Fruit fly (Drosophila melanogaster) whole organism, embryonic: ENCODE measurements around the gene Trhn.

Experiments
- Abd-B ChIP-seq: fragments of 200-800 bp; sonication (Bioruptor generic); optimal IDR thresholded peaks from 2 replicates; lab custom pipeline; 2018; ENCODE audit warnings: missing biosample characterization, mild to moderate bottlenecking, missing genetic modification characterization, moderate library complexity
- Ada2b ChIP-seq: fragments of 200-800 bp; sonication (Bioruptor generic); IDR thresholded peaks from 2 replicates; pipeline ENCODE4 v1.3.6; 2022; ENCODE audit warnings: missing biosample characterization, missing genetic modification characterization
- Atf6 ChIP-seq: fragments of 200-800 bp; sonication (Bioruptor generic); IDR thresholded peaks from 2 replicates; pipeline ENCODE4 v1.3.6; 2022; ENCODE audit warnings: missing biosample characterization, missing genetic modification characterization
- Bteb2 ChIP-seq: fragments of 200-800 bp; sonication (Bioruptor generic); optimal IDR thresholded peaks from 2 replicates; lab custom pipeline; 2016; ENCODE audit warnings: missing biosample characterization, missing genetic modification characterization
- CG10209 ChIP-seq: fragments of 200-800 bp; sonication (Bioruptor generic); optimal IDR thresholded peaks from 3 replicates; lab custom pipeline; 2017; ENCODE audit warnings: missing biosample characterization, mild to moderate bottlenecking, missing genetic modification characterization, missing genetic modification reagents
- CG11504 ChIP-seq: fragments of 200-800 bp; sonication (Bioruptor generic); optimal IDR thresholded peaks from 3 replicates; lab custom pipeline; 2019; ENCODE audit warnings: missing biosample characterization, mild to moderate bottlenecking, missing genetic modification characterization, moderate library complexity
- CG12769 ChIP-seq: fragments of 200-800 bp; sonication (Bioruptor generic); optimal IDR thresholded peaks from 2 replicates; lab custom pipeline; 2019; ENCODE audit warnings: missing biosample characterization, mild to moderate bottlenecking, missing genetic modification characterization, moderate library complexity
- CG13287 ChIP-seq: fragments of 200-800 bp; sonication (Bioruptor generic); IDR thresholded peaks from 2 replicates; pipeline ENCODE4 v1.3.6; 2022; ENCODE audit warnings: missing biosample characterization, missing genetic modification characterization; ENCODE audit not compliant: partially characterized antibody
- CG13296 ChIP-seq: fragments of 200-800 bp; sonication (Bioruptor generic); optimal IDR thresholded peaks from 3 replicates; lab custom pipeline; 2018; ENCODE audit warnings: missing biosample characterization, mild to moderate bottlenecking, missing genetic modification characterization
- CG15011 ChIP-seq: fragments of 200-800 bp; sonication (Bioruptor generic); optimal IDR thresholded peaks from 3 replicates; lab custom pipeline; 2018; ENCODE audit warnings: missing biosample characterization, mild to moderate bottlenecking, missing genetic modification characterization
- CG15269 ChIP-seq: fragments of 200-800 bp; sonication (Bioruptor generic); optimal IDR thresholded peaks from 2 replicates; lab custom pipeline; 2018; ENCODE audit warnings: missing biosample characterization, mild to moderate bottlenecking, missing genetic modification characterization, moderate library complexity
- CG15479 ChIP-seq: fragments of 200-800 bp; sonication (Bioruptor generic); optimal IDR thresholded peaks from 3 replicates; lab custom pipeline; 2019; ENCODE audit warnings: missing biosample characterization, mild to moderate bottlenecking, missing genetic modification characterization, moderate library complexity
- CG17361 ChIP-seq: fragments of 200-800 bp; sonication (Bioruptor generic); IDR thresholded peaks from 3 replicates; pipeline ENCODE4 v1.3.6; 2022; ENCODE audit warnings: missing biosample characterization, missing genetic modification characterization
- CG18262 ChIP-seq: fragments of 200-800 bp; optimal IDR thresholded peaks from 3 replicates; lab custom pipeline; 2019; ENCODE audit warnings: missing biosample characterization, mild to moderate bottlenecking, missing genetic modification characterization, moderate library complexity
- CG2120 ChIP-seq: fragments of 200-800 bp; sonication (Bioruptor generic); optimal IDR thresholded peaks from 3 replicates; lab custom pipeline; 2016; ENCODE audit warnings: missing biosample characterization, missing genetic modification characterization
- CG3065 ChIP-seq: fragments of 200-800 bp; sonication (Bioruptor generic); optimal IDR thresholded peaks from 2 replicates; lab custom pipeline; 2016; ENCODE audit warnings: missing biosample characterization, missing genetic modification characterization
- CG34376 ChIP-seq: fragments of 200-800 bp; sonication (Bioruptor generic); optimal IDR thresholded peaks from 2 replicates; lab custom pipeline; 2018; ENCODE audit warnings: missing biosample characterization, mild to moderate bottlenecking, missing genetic modification characterization
- CG34422 ChIP-seq: fragments of 200-800 bp; sonication (Bioruptor generic); IDR thresholded peaks from 3 replicates; pipeline ENCODE4 v1.3.6; 2022; ENCODE audit warnings: missing biosample characterization, missing genetic modification characterization
- CG4360 ChIP-seq: fragments of 200-800 bp; sonication (Bioruptor generic); IDR thresholded peaks from 2 replicates; pipeline ENCODE4 v1.3.6; 2022; ENCODE audit warnings: missing biosample characterization, missing genetic modification characterization
- CG5953 ChIP-seq: fragments of 200-800 bp; sonication (Bioruptor generic); IDR thresholded peaks from 2 replicates; pipeline ENCODE4 v1.3.6; 2022; ENCODE audit warnings: missing biosample characterization, missing genetic modification characterization
- CG7357 ChIP-seq: fragments of 200-800 bp; sonication (Bioruptor generic); IDR thresholded peaks from 3 replicates; pipeline ENCODE4 v1.3.6; 2022; ENCODE audit warnings: missing biosample characterization, missing genetic modification characterization
- CG9437 ChIP-seq: fragments of 200-800 bp; sonication (Bioruptor generic); optimal IDR thresholded peaks from 2 replicates; lab custom pipeline; 2018; ENCODE audit warnings: missing biosample characterization, mild to moderate bottlenecking, missing genetic modification characterization
- CG9817 ChIP-seq: fragments of 200-800 bp; sonication (Bioruptor generic); optimal IDR thresholded peaks from 2 replicates; lab custom pipeline; 2018; ENCODE audit warnings: missing biosample characterization, mild to moderate bottlenecking, missing genetic modification characterization, moderate library complexity
- CHES-1-like ChIP-seq: fragments of 200-800 bp; sonication (Bioruptor generic); optimal IDR thresholded peaks from 2 replicates; lab custom pipeline; 2016; ENCODE audit warnings: missing biosample characterization, missing genetic modification characterization
- Dbx ChIP-seq: fragments of 200-800 bp; sonication (Bioruptor generic); IDR thresholded peaks from 3 replicates; pipeline ENCODE4 v1.3.6; 2022; ENCODE audit warnings: missing biosample characterization, missing genetic modification characterization
- Dip3 ChIP-seq: fragments of 200-800 bp; sonication (Bioruptor generic); optimal IDR thresholded peaks from 3 replicates; lab custom pipeline; 2016; ENCODE audit warnings: missing biosample characterization, missing genetic modification characterization
- Doc3 ChIP-seq: fragments of 200-800 bp; sonication (Bioruptor generic); IDR thresholded peaks from 3 replicates; pipeline ENCODE4 v1.3.6; 2022; ENCODE audit warnings: missing biosample characterization, missing genetic modification characterization; ENCODE audit not compliant: partially characterized antibody
- Fer2 ChIP-seq: fragments of 200-800 bp; sonication (Bioruptor generic); optimal IDR thresholded peaks from 2 replicates; lab custom pipeline; 2018; ENCODE audit warnings: missing biosample characterization, mild to moderate bottlenecking, missing genetic modification characterization, moderate library complexity
- Hand ChIP-seq: fragments of 200-800 bp; sonication (Bioruptor generic); optimal IDR thresholded peaks from 2 replicates; lab custom pipeline; 2017; ENCODE audit warnings: mild to moderate bottlenecking, missing biosample characterization, missing genetic modification reagents, missing genetic modification characterization
- Hr3 ChIP-seq: fragments of 200-800 bp; sonication (Bioruptor generic); optimal IDR thresholded peaks from 3 replicates; lab custom pipeline; 2016; ENCODE audit warnings: missing biosample characterization, missing genetic modification characterization
- MTF-1 ChIP-seq: fragments of 200-800 bp; sonication (Bioruptor generic); optimal IDR thresholded peaks from 2 replicates; lab custom pipeline; 2018; ENCODE audit warnings: missing biosample characterization, mild to moderate bottlenecking, missing genetic modification characterization, borderline replicate concordance
- Meics ChIP-seq: fragments of 200-800 bp; sonication (Bioruptor generic); optimal IDR thresholded peaks from 2 replicates; lab custom pipeline; 2017; ENCODE audit warnings: missing biosample characterization, mild to moderate bottlenecking, missing genetic modification characterization
- Mes4 ChIP-seq: fragments of 200-800 bp; sonication (Bioruptor generic); optimal IDR thresholded peaks from 2 replicates; lab custom pipeline; 2016; ENCODE audit warnings: missing biosample characterization, missing genetic modification characterization
- NK7.1 ChIP-seq: fragments of 200-800 bp; sonication (Bioruptor generic); optimal IDR thresholded peaks from 3 replicates; lab custom pipeline; 2016; ENCODE audit warnings: missing biosample characterization, missing genetic modification characterization
- Ptx1 ChIP-seq: fragments of 200-800 bp; sonication (Bioruptor generic); IDR thresholded peaks from 2 replicates; pipeline ENCODE4 v1.3.6; 2022; ENCODE audit warnings: missing biosample characterization, missing genetic modification characterization
- Rx ChIP-seq: fragments of 200-800 bp; sonication (Bioruptor generic); IDR thresholded peaks from 2 replicates; pipeline ENCODE4 v1.3.6; 2022; ENCODE audit warnings: missing biosample characterization, missing genetic modification characterization
- cas ChIP-seq: fragments of 200-800 bp; sonication (Bioruptor generic); IDR thresholded peaks from 2 replicates; pipeline ENCODE4 v1.3.6; 2022; ENCODE audit warnings: missing biosample characterization, missing genetic modification characterization
- dmrt99B ChIP-seq: fragments of 200-800 bp; sonication (Bioruptor generic); optimal IDR thresholded peaks from 2 replicates; lab custom pipeline; 2018; ENCODE audit warnings: missing biosample characterization, mild to moderate bottlenecking, missing genetic modification characterization, moderate library complexity
- dysf ChIP-seq: fragments of 200-800 bp; sonication (Bioruptor generic); IDR thresholded peaks from 3 replicates; pipeline ENCODE4 v1.3.6; 2022; ENCODE audit warnings: missing biosample characterization, missing genetic modification characterization
- fd64A ChIP-seq: fragments of 200-800 bp; sonication (Bioruptor generic); optimal IDR thresholded peaks from 3 replicates; lab custom pipeline; 2018; ENCODE audit warnings: missing biosample characterization, mild to moderate bottlenecking, missing genetic modification characterization
- gsb ChIP-seq: fragments of 200-800 bp; sonication (Bioruptor generic); IDR thresholded peaks from 2 replicates; pipeline ENCODE4 v1.3.6; 2022; ENCODE audit warnings: missing biosample characterization, missing genetic modification characterization
- h ChIP-seq: fragments of >200 bp; optimal IDR thresholded peaks from 2 replicates; lab custom pipeline; 2017
- ken ChIP-seq: fragments of 200-800 bp; sonication (Bioruptor generic); IDR thresholded peaks from 3 replicates; pipeline ENCODE4 v1.3.6; 2022; ENCODE audit warnings: missing biosample characterization, missing genetic modification characterization
- mld ChIP-seq: fragments of 200-800 bp; sonication (Bioruptor generic); IDR thresholded peaks from 3 replicates; pipeline ENCODE4 v1.3.6; 2022; ENCODE audit warnings: missing biosample characterization, missing genetic modification characterization; ENCODE audit not compliant: partially characterized antibody
- nmo ChIP-seq: fragments of 200-800 bp; sonication (Bioruptor generic); optimal IDR thresholded peaks from 2 replicates; lab custom pipeline; 2018; ENCODE audit warnings: missing biosample characterization, mild to moderate bottlenecking, missing genetic modification characterization, moderate library complexity
- pita ChIP-seq: fragments of 200-800 bp; sonication (Bioruptor generic); optimal IDR thresholded peaks from 2 replicates; lab custom pipeline; 2017; ENCODE audit warnings: missing biosample characterization, mild to moderate bottlenecking, missing genetic modification characterization
- ranshi ChIP-seq: fragments of 200-800 bp; sonication (Bioruptor generic); IDR thresholded peaks from 2 replicates; pipeline ENCODE4 v1.3.6; 2022; ENCODE audit warnings: missing biosample characterization, missing genetic modification characterization
- salm ChIP-seq: fragments of 200-800 bp; sonication (Bioruptor generic); optimal IDR thresholded peaks from 2 replicates; lab custom pipeline; 2018; ENCODE audit warnings: missing biosample characterization, mild to moderate bottlenecking, missing genetic modification characterization
- sd ChIP-seq: fragments of 200-800 bp; sonication (Bioruptor generic); optimal IDR thresholded peaks from 3 replicates; lab custom pipeline; 2018; ENCODE audit warnings: missing biosample characterization, mild to moderate bottlenecking, missing genetic modification characterization, moderate library complexity
- sens-2 ChIP-seq: fragments of 200-800 bp; sonication (Bioruptor generic); IDR thresholded peaks from 2 replicates; pipeline ENCODE4 v1.3.6; 2022; ENCODE audit warnings: missing biosample characterization, missing genetic modification characterization
- tgo ChIP-seq: fragments of 200-800 bp; sonication (Bioruptor generic); IDR thresholded peaks from 3 replicates; pipeline ENCODE4 v1.3.6; 2022; ENCODE audit warnings: missing biosample characterization, missing genetic modification characterization

Gene Trhn

DNA sequence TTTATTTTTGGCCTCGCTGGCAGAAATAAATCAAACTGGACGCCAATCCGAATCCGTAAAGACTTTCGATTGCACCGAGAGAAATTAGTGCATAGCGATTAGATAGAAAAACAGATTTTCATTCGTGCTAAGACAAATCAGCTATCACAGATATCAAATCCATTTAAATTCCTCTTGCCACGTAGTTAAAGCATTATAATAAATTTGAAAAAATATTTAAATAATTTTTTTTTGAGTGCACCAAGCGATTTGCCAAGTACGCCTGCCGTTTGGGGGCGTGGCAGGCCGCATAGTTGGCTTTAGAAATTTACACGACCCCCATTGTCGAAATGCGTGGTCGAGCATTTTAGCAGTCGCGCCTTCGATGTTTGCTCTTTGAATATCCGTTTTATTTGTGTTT is 41.3 kb downstream of the Trhn start (continued):
- no peak for TF ChIP-seq CG13287 (GFP tag; lab: Robert Waterston, UW)
- peak; percentile 43 for TF ChIP-seq CG9817 (tag; lab: Kevin White, UChicago)
- 0 out of 2 replicates have a peak, but pooled peaks have one; percentile 7 for TF ChIP-seq CG4360 (GFP tag; lab: Robert Waterston, UW)
- TF ChIP-seq Dbx (GFP tag; lab: Robert Waterston, UW) = peak; percentile 68; the same call in 2 of the 3 replicates
- TF ChIP-seq CG2120 (GFP tag; lab: Kevin White, UChicago) = peak; percentile 66
- TF ChIP-seq pita (GFP tag; lab: Kevin White, UChicago) = no peak
- peak; percentile 66; the same call in 2 of the 3 replicates for TF ChIP-seq tgo (GFP tag; lab: Robert Waterston, UW)
- TF ChIP-seq CG18262 = peak; percentile 45
- no peak for TF ChIP-seq sens-2 (GFP tag; lab: Robert Waterston, UW)
- TF ChIP-seq NK7.1 (GFP tag; lab: Kevin White, UChicago) = no peak
- no peak for TF ChIP-seq Doc3 (GFP tag; lab: Robert Waterston, UW)
- peak; percentile 48 for TF ChIP-seq Meics
- no peak for TF ChIP-seq h
- TF ChIP-seq CG15479 (GFP tag; lab: Kevin White, UChicago) = no peak
- TF ChIP-seq ken (GFP tag; lab: Robert Waterston, UW) = peak; percentile 27; the same call in 1 of the 3 replicates
- no peak for TF ChIP-seq Fer2 (tag; lab: Kevin White, UChicago)
- no peak for TF ChIP-seq Mes4 (GFP tag; lab: Kevin White, UChicago)
- TF ChIP-seq CG34376 (GFP tag; lab: Kevin White, UChicago) = no peak
- peak; percentile 69 for TF ChIP-seq Atf6 (GFP tag; lab: Robert Waterston, UW)
- no peak for TF ChIP-seq CG5953 (GFP tag; lab: Robert Waterston, UW)
- peak; percentile 63 for TF ChIP-seq CG11504 (tag; lab: Kevin White, UChicago)
- TF ChIP-seq CG15269 (tag; lab: Kevin White, UChicago) = peak; percentile 61
- peak; percentile 5 for TF ChIP-seq Hand
- no peak for TF ChIP-seq salm
- no peak for TF ChIP-seq CG34422 (GFP tag; lab: Robert Waterston, UW)
- TF ChIP-seq CG9437 (GFP tag; lab: Kevin White, UChicago) = peak; percentile 11
- peak; percentile 47 for TF ChIP-seq gsb (GFP tag; lab: Robert Waterston, UW)
- TF ChIP-seq nmo (GFP tag; lab: Kevin White, UChicago) = peak; percentile 47
- TF ChIP-seq Ptx1 (GFP tag; lab: Robert Waterston, UW) = peak; percentile 54
- no peak for TF ChIP-seq CHES-1-like
- TF ChIP-seq fd64A = no peak
- peak; percentile 5 for TF ChIP-seq Hr3 (GFP tag; lab: Kevin White, UChicago)
- TF ChIP-seq CG7357 (GFP tag; lab: Robert Waterston, UW) = no peak
- peak; percentile 35 for TF ChIP-seq CG12769 (tag; lab: Kevin White, UChicago)
- no peak for TF ChIP-seq MTF-1 (GFP tag; lab: Kevin White, UChicago)
- peak; percentile 30 for TF ChIP-seq CG13296 (GFP tag; lab: Kevin White, UChicago)
- TF ChIP-seq sd = peak; percentile 60
- peak; percentile 8 for TF ChIP-seq Dip3 (GFP tag; lab: Kevin White, UChicago)
- peak; percentile 60 for TF ChIP-seq Rx (GFP tag; lab: Robert Waterston, UW)
- peak; percentile 52; the same call in 1 of the 2 replicates for TF ChIP-seq ranshi (GFP tag; lab: Robert Waterston, UW)
- peak; percentile 6 for TF ChIP-seq Bteb2 (GFP tag; lab: Kevin White, UChicago)
- peak; percentile 29 for TF ChIP-seq Abd-B (GFP tag; lab: Kevin White, UChicago)
- peak; percentile 30 for TF ChIP-seq CG10209 (GFP tag; lab: Kevin White, UChicago)
- TF ChIP-seq cas (GFP tag; lab: Robert Waterston, UW) = no peak
- TF ChIP-seq CG17361 (GFP tag; lab: Robert Waterston, UW) = 0 out of 3 replicates have a peak, but pooled peaks have one; percentile 15
- TF ChIP-seq CG15011 (GFP tag; lab: Kevin White, UChicago) = no peak
- peak; percentile 58 for TF ChIP-seq dmrt99B (tag; lab: Kevin White, UChicago)
- peak; percentile 27 for TF ChIP-seq CG3065
- peak; percentile 57 for TF ChIP-seq Ada2b (GFP tag; lab: Robert Waterston, UW)
- peak; percentile 71 for TF ChIP-seq dysf
- TF ChIP-seq mld = no peak
